Worm (Caenorhabditis elegans) whole organism, L1 larva: Measurements from ENCODE around the gene abu-14.

ENCODE experiments used
- ama-1 ChIP-seq: fragments of 150-350 bp; optimal IDR thresholded peaks from 2 replicates; lab custom pipeline; 2014
- ces-1 ChIP-seq: fragments of 150-350 bp; optimal IDR thresholded peaks from 2 replicates; lab custom pipeline; 2014; ENCODE audit warnings: missing biosample characterization, missing genetic modification reagents, missing genetic modification characterization
- lin-35 ChIP-seq, 2 experiments: fragments of 150-350 bp; optimal IDR thresholded peaks; 2 replicates each; lab custom pipeline; 2014; ENCODE audit warnings: missing biosample characterization in 2 of 2, missing genetic modification characterization in 2 of 2, missing genetic modification reagents in 2 of 2
- mdl-1 ChIP-seq, 2 experiments: fragments of 150-350 bp; optimal IDR thresholded peaks; 2 replicates each; lab custom pipeline; 2014 to 2017; ENCODE audit warnings: missing biosample characterization in 2 of 2, missing genetic modification characterization in 2 of 2, inconsistent platforms in 1 of 2
- nhr-237 ChIP-seq: fragments of 150-350 bp; optimal IDR thresholded peaks from 2 replicates; lab custom pipeline; 2014; ENCODE audit warnings: missing biosample characterization, missing genetic modification characterization
- nhr-77 ChIP-seq: fragments of 150-350 bp; optimal IDR thresholded peaks from 2 replicates; lab custom pipeline; 2014; ENCODE audit warnings: missing biosample characterization, missing genetic modification characterization
- nhr-90 ChIP-seq: sonication (generic microtip); optimal IDR thresholded peaks from 2 replicates; lab custom pipeline; 2016; ENCODE audit warnings: mild to moderate bottlenecking, missing genetic modification characterization, missing compliant biosample characterization; ENCODE audit not compliant: poor library complexity
- tbx-2 ChIP-seq: sonication (generic microtip); optimal IDR thresholded peaks from 2 replicates; lab custom pipeline; 2016; ENCODE audit warnings: missing genetic modification characterization, missing compliant biosample characterization
- unc-30 ChIP-seq: sonication (generic microtip); optimal IDR thresholded peaks from 2 replicates; lab custom pipeline; 2017; ENCODE audit warnings: missing biosample characterization, missing genetic modification characterization
- unc-62 ChIP-seq: fragments of 150-350 bp; optimal IDR thresholded peaks from 2 replicates; lab custom pipeline; 2014; ENCODE audit warnings: missing biosample characterization, missing genetic modification reagents, missing genetic modification characterization

- TF ChIP-seq unc-62: no peak
- no peak for TF ChIP-seq lin-35 (GFP tag; optimal IDR thresholded peaks at IDR 0.05; lab: Kevin White, UChicago)
- TF ChIP-seq mdl-1 (tag; optimal IDR thresholded peaks at IDR 0.05; lab: Kevin White, UChicago): no peak
- TF ChIP-seq ces-1 (GFP tag; lab: Kevin White, UChicago): no peak
- no peak for TF ChIP-seq nhr-237 (tag; lab: Kevin White, UChicago)
- no peak for TF ChIP-seq tbx-2 (tag; lab: Kevin White, UChicago)
- no peak for TF ChIP-seq ama-1 (lab: Kevin White, UChicago)
- no peak for TF ChIP-seq nhr-77 (tag; lab: Kevin White, UChicago)
- no peak for TF ChIP-seq unc-30 (tag; lab: Kevin White, UChicago)
- TF ChIP-seq nhr-90 (tag; lab: Kevin White, UChicago): no peak
Observed at ce11 chrII:9232923-9233322, 5.9 kb upstream of the abu-14 start, which contains the start of gene T26C5.2.
